Fruit fly (Drosophila melanogaster) whole organism, prepupa: ENCODE results near the gene Ugt302E1.

Experiments
- CG10631 ChIP-seq: fragments of 200-800 bp; sonication (Bioruptor generic); optimal IDR thresholded peaks from 2 replicates; lab custom pipeline; 2016; ENCODE audit warnings: missing biosample characterization, missing genetic modification characterization
- CG11762 ChIP-seq: fragments of 200-800 bp; sonication (Bioruptor generic); optimal IDR thresholded peaks from 3 replicates; lab custom pipeline; 2016; ENCODE audit warnings: missing biosample characterization, missing genetic modification characterization; ENCODE audit not compliant: insufficient read depth
- CG11902 ChIP-seq: fragments of 200-800 bp; sonication (Bioruptor generic); optimal IDR thresholded peaks from 3 replicates; lab custom pipeline; 2016; ENCODE audit warnings: missing biosample characterization, missing genetic modification characterization
- CG16779 ChIP-seq: fragments of 200-800 bp; sonication (Bioruptor generic); optimal IDR thresholded peaks from 3 replicates; lab custom pipeline; 2017; ENCODE audit warnings: missing biosample characterization, mild to moderate bottlenecking, missing genetic modification characterization
- CG3032 ChIP-seq: fragments of 200-800 bp; optimal IDR thresholded peaks from 2 replicates; lab custom pipeline; 2019; ENCODE audit warnings: missing biosample characterization, mild to moderate bottlenecking, missing genetic modification characterization, moderate library complexity
- CG31627 ChIP-seq: fragments of 200-800 bp; sonication (Bioruptor generic); optimal IDR thresholded peaks from 3 replicates; lab custom pipeline; 2016; ENCODE audit warnings: missing biosample characterization, missing genetic modification characterization
- CG32006 ChIP-seq: fragments of 200-800 bp; sonication (Bioruptor generic); optimal IDR thresholded peaks from 3 replicates; lab custom pipeline; 2017; ENCODE audit warnings: missing biosample characterization, mild to moderate bottlenecking, missing genetic modification characterization
- CG3919 ChIP-seq: fragments of 200-800 bp; sonication (Bioruptor generic); optimal IDR thresholded peaks from 3 replicates; lab custom pipeline; 2016; ENCODE audit warnings: missing biosample characterization, missing genetic modification characterization
- CG6163 ChIP-seq: fragments of 200-800 bp; sonication (Bioruptor generic); IDR thresholded peaks from 3 replicates; pipeline ENCODE4 v1.3.6; 2022; ENCODE audit warnings: missing biosample characterization, missing genetic modification characterization
- CG6276 ChIP-seq: fragments of 200-800 bp; sonication (Bioruptor generic); optimal IDR thresholded peaks from 2 replicates; lab custom pipeline; 2017; ENCODE audit warnings: missing biosample characterization, mild to moderate bottlenecking, missing genetic modification characterization
- CG6792 ChIP-seq: fragments of 200-800 bp; sonication (Bioruptor generic); optimal IDR thresholded peaks from 3 replicates; lab custom pipeline; 2016; ENCODE audit warnings: missing biosample characterization, missing genetic modification characterization
- CG6808 ChIP-seq: fragments of 200-800 bp; sonication (Bioruptor generic); optimal IDR thresholded peaks from 3 replicates; lab custom pipeline; 2017; ENCODE audit warnings: missing biosample characterization, missing genetic modification characterization, mild to moderate bottlenecking, moderate library complexity, missing genetic modification reagents
- CG8119 ChIP-seq: fragments of 200-800 bp; sonication (Bioruptor generic); IDR thresholded peaks from 3 replicates; pipeline ENCODE4 v1.3.6; 2022; ENCODE audit warnings: missing biosample characterization, missing genetic modification characterization
- CG8319 ChIP-seq: fragments of 200-800 bp; sonication (Bioruptor generic); optimal IDR thresholded peaks from 3 replicates; lab custom pipeline; 2016; ENCODE audit warnings: missing biosample characterization, missing genetic modification characterization
- CG8632 ChIP-seq: fragments of 200-800 bp; sonication (Bioruptor generic); optimal IDR thresholded peaks from 3 replicates; lab custom pipeline; 2016; ENCODE audit warnings: missing biosample characterization, missing genetic modification characterization
- CG9139 ChIP-seq: fragments of 200-800 bp; sonication (Bioruptor generic); optimal IDR thresholded peaks from 3 replicates; lab custom pipeline; 2017; ENCODE audit warnings: missing biosample characterization, mild to moderate bottlenecking, missing genetic modification characterization
- Eip75B ChIP-seq: fragments of 200-800 bp; sonication (Bioruptor generic); optimal IDR thresholded peaks from 3 replicates; lab custom pipeline; 2016; ENCODE audit warnings: missing biosample characterization, missing genetic modification characterization
- Eip78C ChIP-seq: fragments of 200-800 bp; sonication (Bioruptor generic); peaks from one replicate; lab custom pipeline; 2016; ENCODE audit warnings: missing biosample characterization, missing genetic modification characterization
- Ets21C ChIP-seq: fragments of 200-800 bp; sonication (Bioruptor generic); optimal IDR thresholded peaks from 3 replicates; lab custom pipeline; 2016; ENCODE audit warnings: missing biosample characterization, missing genetic modification characterization
- Ets96B ChIP-seq: fragments of 200-800 bp; optimal IDR thresholded peaks from 2 replicates; lab custom pipeline; 2019; ENCODE audit warnings: missing biosample characterization, mild to moderate bottlenecking, missing genetic modification characterization, moderate library complexity
- Gug ChIP-seq: fragments of 200-800 bp; sonication (Bioruptor generic); IDR thresholded peaks from 2 replicates; pipeline ENCODE4 v1.3.6; 2022; ENCODE audit warnings: missing biosample characterization, missing genetic modification characterization
- Hr38 ChIP-seq: sonication (Bioruptor generic); optimal IDR thresholded peaks from 2 replicates; lab custom pipeline; 2016; ENCODE audit warnings: missing biosample characterization, missing genetic modification characterization
- Hr4 ChIP-seq: fragments of 200-800 bp; sonication (Bioruptor generic); optimal IDR thresholded peaks from 3 replicates; lab custom pipeline; 2016; ENCODE audit warnings: missing biosample characterization, missing genetic modification characterization
- Lpt ChIP-seq: fragments of 200-800 bp; sonication (Bioruptor generic); optimal IDR thresholded peaks from 3 replicates; lab custom pipeline; 2016; ENCODE audit warnings: missing biosample characterization, missing genetic modification characterization
- OdsH ChIP-seq: fragments of 200-800 bp; sonication (Bioruptor generic); optimal IDR thresholded peaks from 3 replicates; lab custom pipeline; 2016; ENCODE audit warnings: missing biosample characterization, missing genetic modification characterization
- Smox ChIP-seq: fragments of 200-800 bp; sonication (Bioruptor generic); optimal IDR thresholded peaks from 3 replicates; lab custom pipeline; 2016; ENCODE audit warnings: missing biosample characterization, missing genetic modification characterization
- Sox15 ChIP-seq: fragments of 200-800 bp; sonication (Bioruptor generic); optimal IDR thresholded peaks from 3 replicates; lab custom pipeline; 2016; ENCODE audit warnings: missing biosample characterization, missing genetic modification characterization
- achi ChIP-seq: fragments of 200-800 bp; sonication (Bioruptor generic); optimal IDR thresholded peaks from 3 replicates; lab custom pipeline; 2016; ENCODE audit warnings: missing biosample characterization, missing genetic modification characterization
- acj6 ChIP-seq: fragments of 200-800 bp; sonication (Bioruptor generic); optimal IDR thresholded peaks from 3 replicates; lab custom pipeline; 2016; ENCODE audit warnings: missing biosample characterization, missing genetic modification characterization
- cyc ChIP-seq: fragments of 200-800 bp; sonication (Bioruptor generic); optimal IDR thresholded peaks from 3 replicates; lab custom pipeline; 2016; ENCODE audit warnings: missing biosample characterization, missing genetic modification characterization
- dac ChIP-seq: fragments of 200-800 bp; sonication (Bioruptor generic); optimal IDR thresholded peaks from 2 replicates; lab custom pipeline; 2017; ENCODE audit warnings: missing biosample characterization, mild to moderate bottlenecking, missing genetic modification characterization
- dsx ChIP-seq: fragments of 200-800 bp; optimal IDR thresholded peaks from 3 replicates; lab custom pipeline; 2019; ENCODE audit warnings: missing biosample characterization, mild to moderate bottlenecking, missing genetic modification characterization, moderate library complexity; ENCODE audit not compliant: poor library complexity, severe bottlenecking
- eg ChIP-seq: fragments of 200-800 bp; sonication (Bioruptor generic); IDR thresholded peaks from 3 replicates; pipeline ENCODE4 v1.3.6; 2022; ENCODE audit warnings: missing biosample characterization, missing genetic modification characterization
- esn ChIP-seq: fragments of 200-800 bp; sonication (Bioruptor generic); optimal IDR thresholded peaks from 2 replicates; lab custom pipeline; 2016; ENCODE audit warnings: missing biosample characterization, mild to moderate bottlenecking, missing genetic modification characterization, moderate library complexity
- fd59A ChIP-seq: fragments of 200-800 bp; sonication (Bioruptor generic); optimal IDR thresholded peaks from 2 replicates; lab custom pipeline; 2017; ENCODE audit warnings: missing biosample characterization, mild to moderate bottlenecking, missing genetic modification characterization, missing genetic modification reagents
- fd85E ChIP-seq: fragments of 200-800 bp; sonication (Bioruptor generic); optimal IDR thresholded peaks from 3 replicates; lab custom pipeline; 2016; ENCODE audit warnings: missing biosample characterization, missing genetic modification characterization
- fkh ChIP-seq: fragments of 200-800 bp; sonication (Bioruptor generic); optimal IDR thresholded peaks from 3 replicates; lab custom pipeline; 2017; ENCODE audit warnings: missing biosample characterization, mild to moderate bottlenecking, missing genetic modification characterization, moderate library complexity
- lz ChIP-seq: fragments of 200-800 bp; sonication (Bioruptor generic); optimal IDR thresholded peaks from 3 replicates; lab custom pipeline; 2016; ENCODE audit warnings: missing biosample characterization, missing genetic modification characterization
- net ChIP-seq: fragments of 200-800 bp; sonication (Bioruptor generic); optimal IDR thresholded peaks from 3 replicates; lab custom pipeline; 2016; ENCODE audit warnings: missing biosample characterization, missing genetic modification characterization
- salr ChIP-seq, 2 experiments: fragments of 200-800 bp; sonication (Bioruptor generic); optimal IDR thresholded peaks; 3 replicates each; lab custom pipeline; 2016 to 2018; ENCODE audit warnings: missing biosample characterization in 2 of 2, missing genetic modification characterization in 2 of 2, mild to moderate bottlenecking in 1 of 2
- svp ChIP-seq: fragments of 200-800 bp; sonication (Bioruptor generic); peaks from one replicate; lab custom pipeline; 2016; ENCODE audit warnings: missing biosample characterization, missing genetic modification characterization
- topi ChIP-seq: fragments of 200-800 bp; sonication (Bioruptor generic); optimal IDR thresholded peaks from 3 replicates; lab custom pipeline; 2016; ENCODE audit warnings: missing biosample characterization, missing genetic modification characterization
- vri ChIP-seq: fragments of 200-800 bp; sonication (Bioruptor generic); optimal IDR thresholded peaks from 3 replicates; lab custom pipeline; 2016; ENCODE audit warnings: missing biosample characterization, mild to moderate bottlenecking, missing genetic modification characterization

The Ugt302E1 gene

dm6 chr3R:11153799-11154273 lies 590 bp upstream of the Ugt302E1 start, which contains the start of gene Ugt302K1 (continued):
- peak; percentile 24 for TF ChIP-seq CG11762 (GFP tag; lab: Kevin White, UChicago)
- TF ChIP-seq CG16779, result no peak
- TF ChIP-seq Hr4, result no peak
- TF ChIP-seq OdsH (GFP tag; lab: Kevin White, UChicago), result peak; percentile 55
- TF ChIP-seq svp, result peak; percentile 81
- no peak for TF ChIP-seq Ets21C (GFP tag; lab: Kevin White, UChicago)
- peak; percentile 11 for TF ChIP-seq CG11902
- peak; percentile 23 for TF ChIP-seq CG9139
- TF ChIP-seq CG8119 (GFP tag; lab: Robert Waterston, UW), result peak; percentile 62
- TF ChIP-seq CG31627, result no peak
- peak; percentile 2 for TF ChIP-seq Lpt
- TF ChIP-seq topi (GFP tag; lab: Kevin White, UChicago), result peak; percentile 63
- TF ChIP-seq Sox15 (GFP tag; lab: Kevin White, UChicago), result peak; percentile 1
- peak; percentile 59 for TF ChIP-seq cyc (GFP tag; lab: Kevin White, UChicago)
- no peak for TF ChIP-seq Eip75B
- no peak for TF ChIP-seq fd59A
- TF ChIP-seq acj6 (GFP tag; lab: Kevin White, UChicago), result peak; percentile 36
- peak; percentile 4 for TF ChIP-seq vri (GFP tag; lab: Kevin White, UChicago)
- TF ChIP-seq eg (GFP tag; lab: Robert Waterston, UW), result peak; percentile 77
- TF ChIP-seq CG3032 (tag; lab: Kevin White, UChicago), result peak; percentile 56
- no peak for TF ChIP-seq CG6276 (GFP tag; lab: Kevin White, UChicago)
- TF ChIP-seq fd85E (GFP tag; lab: Kevin White, UChicago), result peak; percentile 15
- peak; percentile 84 for TF ChIP-seq Eip78C (GFP tag; lab: Kevin White, UChicago)
- TF ChIP-seq CG8319 (GFP tag; lab: Kevin White, UChicago), result no peak
- no peak for TF ChIP-seq net
- TF ChIP-seq achi, result peak; percentile 51
- no peak for TF ChIP-seq Hr38 (GFP tag; lab: Kevin White, UChicago)
- TF ChIP-seq dsx (GFP tag; lab: Kevin White, UChicago), result peak; percentile 58
- no peak for TF ChIP-seq salr (GFP tag; optimal IDR thresholded peaks at IDR 0.05; lab: Kevin White, UChicago)
- no peak for TF ChIP-seq CG32006 (GFP tag; lab: Kevin White, UChicago)
- peak; percentile 67 for TF ChIP-seq Ets96B (tag; lab: Kevin White, UChicago)
- no peak for TF ChIP-seq dac (GFP tag; lab: Kevin White, UChicago)
- no peak for TF ChIP-seq fkh (GFP tag; lab: Kevin White, UChicago)
- TF ChIP-seq lz, result no peak
- TF ChIP-seq Smox (GFP tag; lab: Kevin White, UChicago), result peak; percentile 12
- peak; percentile 19 for TF ChIP-seq CG6792 (GFP tag; lab: Kevin White, UChicago)
- TF ChIP-seq esn, result no peak
- TF ChIP-seq CG6808 (GFP tag; lab: Kevin White, UChicago), result no peak
- peak; percentile 57 for TF ChIP-seq CG10631
- TF ChIP-seq Gug, result no peak

dm6 chr3R:11156858-11157257 lies 2.4 kb downstream of the Ugt302E1 start, which contains the start of gene Ugt302C1:
Gene Ugt302C1, plus strand, starts transcription at chr3R:11157098.
- TF ChIP-seq svp (peak; percentile 61), Lpt (no peak), Sox15 (GFP tag; lab: Kevin White, UChicago) (no peak), CG16779 (peak; percentile 2), CG8632 (no peak), CG3919 (peak; percentile 14), vri (GFP tag; lab: Kevin White, UChicago) (peak; percentile 95), CG6163 (GFP tag; lab: Robert Waterston, UW) (peak; percentile 27; the same call in 1 of the 3 replicates), CG31627 (no peak), eg (GFP tag; lab: Robert Waterston, UW) (0 out of 3 replicates have a peak, but pooled peaks have one; percentile 22), Eip78C (GFP tag; lab: Kevin White, UChicago) (peak; percentile 40), CG10631 (no peak), dsx (GFP tag; lab: Kevin White, UChicago) (peak; percentile 54), net (no peak), Hr38 (GFP tag; lab: Kevin White, UChicago) (no peak), topi (GFP tag; lab: Kevin White, UChicago) (no peak)
- TF ChIP-seq, all 60 proteins: peak for 8
